Fruit fly (Drosophila melanogaster) whole organism: ENCODE results near the gene Prim1.

ENCODE experiments used
- CG8478 ChIP-seq: fragments of >200 bp; optimal IDR thresholded peaks from 2 replicates; lab custom pipeline; 2018; ENCODE audit warnings: inconsistent platforms
- Dll ChIP-seq: fragments of >200 bp; optimal IDR thresholded peaks from 2 replicates; lab custom pipeline; 2017
- EcR ChIP-seq, 2 experiments: fragments of >200 bp; optimal IDR thresholded peaks; 2 replicates each; lab custom pipeline; 2017; ENCODE audit warnings: missing biosample characterization in 2 of 2, missing genetic modification characterization in 2 of 2, missing genetic modification reagents in 2 of 2
- pan ChIP-seq: fragments of >200 bp; optimal IDR thresholded peaks from 2 replicates; lab custom pipeline; 2017
- psq ChIP-seq: fragments of >200 bp; optimal IDR thresholded peaks from 2 replicates; lab custom pipeline; 2017
- usp ChIP-seq: fragments of >200 bp; optimal IDR thresholded peaks from 2 replicates; lab custom pipeline; 2017; ENCODE audit warnings: missing biosample characterization, missing genetic modification characterization, mixed read lengths

Prim1 gene

dm6 chr3L:8369456-8369855, 29.3 kb downstream of the Prim1 start:
- no peak for TF ChIP-seq usp (GFP tag; lab: Kevin White, UChicago)
- TF ChIP-seq EcR (GFP tag; optimal IDR thresholded peaks at IDR 0.05; lab: Kevin White, UChicago) = no peak
- no peak for TF ChIP-seq psq (lab: Kevin White, UChicago)
- TF ChIP-seq Dll (lab: Kevin White, UChicago) = no peak
- no peak for TF ChIP-seq CG8478 (lab: Kevin White, UChicago)
- TF ChIP-seq pan = no peak

- TF ChIP-seq Dll (lab: Kevin White, UChicago) (no peak), pan (no peak), psq (lab: Kevin White, UChicago) (no peak), usp (GFP tag; lab: Kevin White, UChicago) (no peak), EcR (GFP tag; optimal IDR thresholded peaks at IDR 0.05; lab: Kevin White, UChicago) (no peak), CG8478 (lab: Kevin White, UChicago) (no peak)
These were observed 30.8 kb downstream of the Prim1 start for dm6 chr3L:8370922-8371321.

dm6 chr3L:8371538-8371937, 31.4 kb downstream of the Prim1 start:
- TF ChIP-seq pan = no peak
- no peak for TF ChIP-seq Dll (lab: Kevin White, UChicago)
- TF ChIP-seq usp (GFP tag; lab: Kevin White, UChicago) = no peak
- no peak for TF ChIP-seq EcR (GFP tag; optimal IDR thresholded peaks at IDR 0.05; lab: Kevin White, UChicago)
- no peak for TF ChIP-seq psq (lab: Kevin White, UChicago)
- TF ChIP-seq CG8478 (lab: Kevin White, UChicago) = no peak

dm6 chr3L:8372035-8372434, 31.9 kb downstream of the Prim1 start, which contains the start of gene ImpE1:
Gene ImpE1 (plus strand): TSS chr3L:8372405.
- no peak for TF ChIP-seq CG8478 (lab: Kevin White, UChicago)
- peak; percentile 2 for TF ChIP-seq Dll (lab: Kevin White, UChicago)

dm6 chr3L:8374107-8374506, 34.0 kb downstream of the Prim1 start:
- no peak for TF ChIP-seq usp (GFP tag; lab: Kevin White, UChicago)
- no peak for TF ChIP-seq EcR (GFP tag; optimal IDR thresholded peaks at IDR 0.05; lab: Kevin White, UChicago)
- no peak for TF ChIP-seq CG8478 (lab: Kevin White, UChicago)
- no peak for TF ChIP-seq psq (lab: Kevin White, UChicago)
- TF ChIP-seq Dll (lab: Kevin White, UChicago) = no peak
- no peak for TF ChIP-seq pan

- no peak for TF ChIP-seq pan
- TF ChIP-seq Dll (lab: Kevin White, UChicago) = no peak
- no peak for TF ChIP-seq EcR (GFP tag; optimal IDR thresholded peaks at IDR 0.05; lab: Kevin White, UChicago)
- no peak for TF ChIP-seq CG8478 (lab: Kevin White, UChicago)
- TF ChIP-seq usp (GFP tag; lab: Kevin White, UChicago) = no peak
These were observed 39.0 kb downstream of the Prim1 start for dm6 chr3L:8379161-8379560.

dm6 chr3L:8383968-8384367, 43.9 kb downstream of the Prim1 start:
- no peak for TF ChIP-seq usp (GFP tag; lab: Kevin White, UChicago)
- no peak for TF ChIP-seq psq (lab: Kevin White, UChicago)

dm6 chr3L:8385055-8385454, 44.9 kb downstream of the Prim1 start:
- TF ChIP-seq pan (no peak), CG8478 (lab: Kevin White, UChicago) (no peak), EcR (GFP tag; optimal IDR thresholded peaks at IDR 0.05; lab: Kevin White, UChicago) (no peak), usp (GFP tag; lab: Kevin White, UChicago) (no peak), Dll (lab: Kevin White, UChicago) (no peak), psq (lab: Kevin White, UChicago) (no peak)

dm6 chr3L:8391240-8391639, 51.1 kb downstream of the Prim1 start, which contains the start of gene Jon66Ci:
Gene Jon66Ci (plus strand): TSS chr3L:8391540.
- TF ChIP-seq usp (GFP tag; lab: Kevin White, UChicago) (no peak), pan (no peak), CG8478 (lab: Kevin White, UChicago) (no peak), EcR (GFP tag; optimal IDR thresholded peaks at IDR 0.05; lab: Kevin White, UChicago) (no peak), Dll (lab: Kevin White, UChicago) (no peak), psq (lab: Kevin White, UChicago) (no peak)

- no peak for TF ChIP-seq psq (lab: Kevin White, UChicago)
- TF ChIP-seq usp (GFP tag; lab: Kevin White, UChicago) = no peak
- no peak for TF ChIP-seq CG8478 (lab: Kevin White, UChicago)
- no peak for TF ChIP-seq EcR (GFP tag; optimal IDR thresholded peaks at IDR 0.05; lab: Kevin White, UChicago)
- no peak for TF ChIP-seq Dll (lab: Kevin White, UChicago)
- TF ChIP-seq pan = no peak
These were observed 53.4 kb downstream of the Prim1 start, which contains the start of gene Jon66Cii for dm6 chr3L:8393549-8393948. Gene Jon66Cii (minus strand): TSS chr3L:8393649.
